Worm (Caenorhabditis elegans) whole organism, late embryonic: ENCODE results near the gene stip-1.

Source experiments
- K02D7.2 ChIP-seq: sonication (generic microtip); optimal IDR thresholded peaks from 2 replicates; lab custom pipeline; 2017; ENCODE audit warnings: mild to moderate bottlenecking, missing genetic modification characterization, missing compliant biosample characterization
- K09A11.1 ChIP-seq: sonication (generic microtip); optimal IDR thresholded peaks from 2 replicates; lab custom pipeline; 2017; ENCODE audit warnings: antibody characterized with exemption, mild to moderate bottlenecking, missing genetic modification characterization, missing compliant biosample characterization; ENCODE audit not compliant: insufficient read depth
- T23F11.4 ChIP-seq: fragments of 200-800 bp; sonication (Bioruptor generic); optimal IDR thresholded peaks from 2 replicates; lab custom pipeline; 2018; ENCODE audit warnings: mild to moderate bottlenecking, missing genetic modification characterization, missing compliant biosample characterization
- ama-1 ChIP-seq: fragments of 150-350 bp; optimal IDR thresholded peaks from 2 replicates; lab custom pipeline; 2014
- ceh-14 ChIP-seq: sonication (generic microtip); optimal IDR thresholded peaks from 2 replicates; lab custom pipeline; 2016; ENCODE audit warnings: missing genotype, missing genetic modification characterization, missing compliant biosample characterization
- ceh-19 ChIP-seq: fragments of 200-800 bp; sonication (Bioruptor generic); optimal IDR thresholded peaks from 2 replicates; lab custom pipeline; 2018; ENCODE audit warnings: mild to moderate bottlenecking, missing genetic modification characterization, missing compliant biosample characterization
- ceh-2 ChIP-seq: sonication (generic microtip); optimal IDR thresholded peaks from 2 replicates; lab custom pipeline; 2016; ENCODE audit warnings: missing genotype, missing genetic modification characterization, missing compliant biosample characterization
- ceh-24 ChIP-seq: sonication (generic microtip); optimal IDR thresholded peaks from 2 replicates; lab custom pipeline; 2016; ENCODE audit warnings: mild to moderate bottlenecking, missing genetic modification characterization, missing compliant biosample characterization
- ceh-30 ChIP-seq: fragments of 150-350 bp; optimal IDR thresholded peaks from 2 replicates; lab custom pipeline; 2014; ENCODE audit warnings: missing biosample characterization, missing genetic modification characterization
- ceh-31 ChIP-seq: sonication (generic microtip); optimal IDR thresholded peaks from 2 replicates; lab custom pipeline; 2016; ENCODE audit warnings: missing genetic modification characterization, missing compliant biosample characterization
- ceh-45 ChIP-seq: fragments of 200-800 bp; sonication (Bioruptor generic); IDR thresholded peaks from 2 replicates; pipeline ENCODE4 v1.3.6; 2022; ENCODE audit warnings: missing genetic modification reagents, missing genetic modification characterization, missing compliant biosample characterization
- ceh-48 ChIP-seq: sonication (generic microtip); optimal IDR thresholded peaks from 2 replicates; lab custom pipeline; 2016; ENCODE audit warnings: missing genetic modification characterization, inconsistent platforms, missing compliant biosample characterization
- che-1 ChIP-seq: sonication (generic microtip); optimal IDR thresholded peaks from 2 replicates; lab custom pipeline; 2016; ENCODE audit warnings: mild to moderate bottlenecking, missing genetic modification characterization, missing compliant biosample characterization
- dmd-4 ChIP-seq: sonication (generic microtip); optimal IDR thresholded peaks from 2 replicates; lab custom pipeline; 2016; ENCODE audit warnings: borderline replicate concordance, missing genetic modification characterization, missing compliant biosample characterization
- ets-4 ChIP-seq: sonication (generic microtip); optimal IDR thresholded peaks from 2 replicates; lab custom pipeline; 2016; ENCODE audit warnings: missing genetic modification characterization, missing compliant biosample characterization
- eyg-1 ChIP-seq: sonication (generic microtip); optimal IDR thresholded peaks from 2 replicates; lab custom pipeline; 2016; ENCODE audit warnings: missing genotype, missing genetic modification characterization, missing compliant biosample characterization
- fkh-10 ChIP-seq: fragments of 150-350 bp; optimal IDR thresholded peaks from 2 replicates; lab custom pipeline; 2014; ENCODE audit warnings: missing biosample characterization, missing genetic modification reagents, missing genetic modification characterization
- fkh-6 ChIP-seq: sonication (generic microtip); optimal IDR thresholded peaks from 2 replicates; lab custom pipeline; 2016; ENCODE audit warnings: missing genetic modification characterization, missing compliant biosample characterization
- gmeb-2 ChIP-seq: sonication (generic microtip); optimal IDR thresholded peaks from 2 replicates; lab custom pipeline; 2016; ENCODE audit warnings: missing genetic modification characterization, inconsistent platforms, missing compliant biosample characterization
- hlh-30 ChIP-seq: sonication (generic microtip); optimal IDR thresholded peaks from 2 replicates; lab custom pipeline; 2017; ENCODE audit warnings: antibody characterized with exemption, missing genetic modification characterization, missing compliant biosample characterization; ENCODE audit not compliant: insufficient read depth
- hlh-6 ChIP-seq: sonication (generic microtip); optimal IDR thresholded peaks from 2 replicates; lab custom pipeline; 2016; ENCODE audit warnings: missing genotype, missing genetic modification characterization, missing compliant biosample characterization
- lin-11 ChIP-seq: fragments of 200-800 bp; sonication (Bioruptor generic); optimal IDR thresholded peaks from 2 replicates; lab custom pipeline; 2018; ENCODE audit warnings: mild to moderate bottlenecking, missing genetic modification characterization, missing compliant biosample characterization
- madf-2 ChIP-seq: sonication (generic microtip); optimal IDR thresholded peaks from 2 replicates; lab custom pipeline; 2017; ENCODE audit warnings: missing genetic modification characterization, missing compliant biosample characterization
- nfya-1 ChIP-seq: sonication (generic microtip); optimal IDR thresholded peaks from 2 replicates; lab custom pipeline; 2017; ENCODE audit warnings: missing genetic modification characterization, mild to moderate bottlenecking, missing compliant biosample characterization, antibody characterized with exemption, moderate library complexity
- nhr-11 ChIP-seq: fragments of 150-350 bp; optimal IDR thresholded peaks from 2 replicates; lab custom pipeline; 2014; ENCODE audit warnings: missing biosample characterization, missing genetic modification characterization
- nhr-232 ChIP-seq: sonication (generic microtip); optimal IDR thresholded peaks from 2 replicates; lab custom pipeline; 2016; ENCODE audit warnings: missing genetic modification characterization, missing compliant biosample characterization
- odd-2 ChIP-seq: sonication (generic microtip); optimal IDR thresholded peaks from 2 replicates; lab custom pipeline; 2017; ENCODE audit warnings: antibody characterized with exemption, mild to moderate bottlenecking, missing genetic modification characterization, missing compliant biosample characterization
- pag-3 ChIP-seq: sonication (generic microtip); optimal IDR thresholded peaks from 2 replicates; lab custom pipeline; 2016; ENCODE audit warnings: missing compliant biosample characterization, missing genetic modification characterization, borderline replicate concordance
- pat-9 ChIP-seq: fragments of 200-800 bp; sonication (Bioruptor generic); optimal IDR thresholded peaks from 2 replicates; lab custom pipeline; 2018; ENCODE audit warnings: mild to moderate bottlenecking, missing genetic modification characterization, moderate library complexity, missing compliant biosample characterization
- pax-1 ChIP-seq: fragments of 150-350 bp; optimal IDR thresholded peaks from 2 replicates; lab custom pipeline; 2014; ENCODE audit warnings: missing biosample characterization, missing genetic modification characterization
- pha-2 ChIP-seq: sonication (generic microtip); optimal IDR thresholded peaks from 2 replicates; lab custom pipeline; 2017; ENCODE audit warnings: mild to moderate bottlenecking, missing genetic modification characterization, missing compliant biosample characterization
- pha-4 ChIP-seq: fragments of 150-350 bp; optimal IDR thresholded peaks from 2 replicates; lab custom pipeline; 2018; ENCODE audit warnings: missing biosample characterization, missing genetic modification reagents, missing genetic modification characterization
- sox-4 ChIP-seq: sonication (generic microtip); optimal IDR thresholded peaks from 2 replicates; lab custom pipeline; 2017; ENCODE audit warnings: mild to moderate bottlenecking, missing genetic modification characterization, inconsistent platforms, missing compliant biosample characterization
- unc-3 ChIP-seq, 2 experiments: fragments of 200-800 bp in 1 of 2; sonication (Bioruptor generic) in 1 of 2; sonication (generic microtip) in 1 of 2; conservative IDR thresholded peaks in 1 of 2; optimal IDR thresholded peaks in 1 of 2; 2 replicates each; pipeline versions ENCODE4 v1.3.6 to Lab custom; 2016 to 2022; ENCODE audit warnings: missing compliant biosample characterization in 2 of 2, missing genetic modification characterization in 2 of 2, missing genetic modification reagents in 1 of 2
- unc-42 ChIP-seq: sonication (generic microtip); optimal IDR thresholded peaks from 2 replicates; lab custom pipeline; 2016; ENCODE audit warnings: missing genotype, missing genetic modification characterization, missing compliant biosample characterization
- unc-55 ChIP-seq: sonication (generic microtip); optimal IDR thresholded peaks from 2 replicates; lab custom pipeline; 2017; ENCODE audit warnings: missing biosample characterization, missing genetic modification reagents, missing genetic modification characterization
- unc-86 ChIP-seq: sonication (generic microtip); optimal IDR thresholded peaks from 2 replicates; lab custom pipeline; 2016; ENCODE audit warnings: missing genetic modification characterization, missing compliant biosample characterization
- zip-5 ChIP-seq: sonication (generic microtip); optimal IDR thresholded peaks from 2 replicates; lab custom pipeline; 2016; ENCODE audit warnings: missing genetic modification characterization, missing compliant biosample characterization

stip-1 gene

ce11 chrII:10373016-10373415, 23.2 kb upstream of the stip-1 start:
- no peak for TF ChIP-seq unc-3 (GFP tag; conservative IDR thresholded peaks at IDR 0.05; lab: Robert Waterston, UW)
- no peak for TF ChIP-seq unc-3 (tag; optimal IDR thresholded peaks at IDR 0.05; lab: Kevin White, UChicago)
- TF ChIP-seq fkh-10 (GFP tag; lab: Kevin White, UChicago), result no peak
- TF ChIP-seq eyg-1, result no peak
- TF ChIP-seq T23F11.4 (GFP tag; lab: Kevin White, UChicago), result no peak
- TF ChIP-seq ceh-45, result no peak
- no peak for TF ChIP-seq odd-2 (tag; lab: Kevin White, UChicago)
- TF ChIP-seq hlh-6 (tag; lab: Kevin White, UChicago), result no peak
- no peak for TF ChIP-seq ceh-30 (tag; lab: Kevin White, UChicago)
- no peak for TF ChIP-seq nhr-11 (tag; lab: Kevin White, UChicago)
- no peak for TF ChIP-seq ceh-24
- TF ChIP-seq lin-11 (tag; lab: Kevin White, UChicago), result no peak

ce11 chrII:10370826-10371225, 21.0 kb upstream of the stip-1 start:
- TF ChIP-seq unc-55 (peak; percentile 46), ceh-31 (tag; lab: Kevin White, UChicago) (peak; percentile 66), nfya-1 (peak; percentile 65), ceh-2 (tag; lab: Kevin White, UChicago) (no peak), unc-42 (peak; percentile 51), dmd-4 (no peak)

- no peak for TF ChIP-seq T23F11.4 (GFP tag; lab: Kevin White, UChicago)
- peak; percentile 48 for TF ChIP-seq ceh-31 (tag; lab: Kevin White, UChicago)
- TF ChIP-seq ceh-19, result no peak
- peak; percentile 46 for TF ChIP-seq ceh-14 (tag; lab: Kevin White, UChicago)
- TF ChIP-seq unc-42, result peak; percentile 90
- no peak for TF ChIP-seq gmeb-2 (tag; lab: Kevin White, UChicago)
- no peak for TF ChIP-seq ceh-48
- TF ChIP-seq zip-5 (tag; lab: Kevin White, UChicago), result no peak
Observed at ce11 chrII:10369547-10370028, 19.8 kb upstream of the stip-1 start, which contains the start of gene ceh-58. ceh-58 (minus strand) TSS chrII:10369597.

ce11 chrII:10367202-10367601, 17.4 kb upstream of the stip-1 start, which contains the start of gene ceh-57:
ceh-57 (minus strand) TSS chrII:10367296.
- TF ChIP-seq ama-1 (peak; percentile 36), nhr-232 (tag; lab: Kevin White, UChicago) (no peak)

DNA sequence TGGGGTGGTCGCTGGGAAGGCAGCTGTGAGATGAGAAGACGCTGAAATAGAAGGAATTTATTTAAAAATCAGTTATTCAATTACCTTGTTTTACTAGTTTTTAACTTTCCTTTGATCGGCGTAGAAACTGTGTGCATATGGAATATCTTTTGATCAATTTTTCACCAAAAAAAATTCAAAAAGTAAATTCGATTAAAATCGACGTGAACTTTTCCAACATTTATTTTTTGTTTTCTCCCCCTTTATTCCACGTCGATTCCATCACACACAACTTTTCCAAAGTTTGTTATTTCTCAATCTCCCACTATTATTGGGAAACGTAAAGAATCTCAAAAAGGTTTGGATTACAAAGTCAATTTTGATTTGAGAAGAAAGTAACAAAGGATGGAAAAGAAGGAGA, 10.7 kb upstream of the stip-1 start, which contains the start of gene C07E3.4:
TSS of gene C07E3.4 (plus strand) at position 301 of the 400 bp plus-strand sequence.
- no peak for TF ChIP-seq fkh-6 (tag; lab: Kevin White, UChicago)
- no peak for TF ChIP-seq pha-4 (tag; lab: Kevin White, UChicago)
- no peak for TF ChIP-seq nhr-11 (tag; lab: Kevin White, UChicago)
- no peak for TF ChIP-seq K02D7.2 (tag; lab: Kevin White, UChicago)
- no peak for TF ChIP-seq pax-1
- no peak for TF ChIP-seq K09A11.1 (tag; lab: Kevin White, UChicago)
- no peak for TF ChIP-seq hlh-30 (tag; lab: Kevin White, UChicago)
- no peak for TF ChIP-seq unc-86 (tag; lab: Kevin White, UChicago)
- no peak for TF ChIP-seq ceh-48
- TF ChIP-seq, all 69 proteins: peak for 0

- TF ChIP-seq sox-4 (tag; lab: Kevin White, UChicago) (no peak), pag-3 (tag; lab: Kevin White, UChicago) (no peak), madf-2 (no peak), ceh-14 (tag; lab: Kevin White, UChicago) (no peak), ceh-31 (tag; lab: Kevin White, UChicago) (no peak), unc-55 (no peak), dmd-4 (no peak), pha-2 (no peak), odd-2 (tag; lab: Kevin White, UChicago) (no peak), che-1 (tag; lab: Kevin White, UChicago) (no peak), ets-4 (no peak), pat-9 (tag; lab: Kevin White, UChicago) (no peak)
Observed at ce11 chrII:10357468-10358007, 7.7 kb upstream of the stip-1 start, which contains the start of gene C07E3.3. C07E3.3 (minus strand) TSS chrII:10357518.
